Fruit fly (Drosophila melanogaster) ovary, adult (tissue): ENCODE data around the gene CG43779.

Experiments used
- CG17801 ChIP-seq: fragments of 200-800 bp; optimal IDR thresholded peaks from 2 replicates; lab custom pipeline; 2019; ENCODE audit warnings: missing biosample characterization, mild to moderate bottlenecking, missing genetic modification characterization, moderate library complexity; ENCODE audit not compliant: partially characterized antibody

CG43779 gene

DNA sequence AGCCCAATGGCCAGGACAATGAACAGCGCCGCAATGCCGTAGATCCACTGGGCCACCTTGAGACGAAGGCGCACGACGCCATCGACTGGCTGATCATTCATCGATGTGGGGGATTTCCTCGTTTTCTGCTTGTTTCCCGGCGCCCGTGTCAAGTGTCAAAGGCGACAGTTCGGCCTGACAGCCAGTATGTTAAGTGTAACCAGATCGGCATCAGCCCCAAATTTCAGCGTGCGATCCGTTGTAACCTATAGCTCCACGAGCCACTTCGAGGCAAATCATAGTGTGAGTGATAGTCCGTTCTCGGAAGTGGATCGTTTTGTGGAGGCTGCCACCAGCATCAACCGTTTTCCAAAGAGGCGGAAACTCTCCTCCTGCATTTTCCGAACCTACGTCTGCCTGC lies at the start of gene CG43779:
Gene CG43779, minus strand, starts transcription at position 101 of the 400 bp plus-strand sequence.
- no peak for TF ChIP-seq CG17801 (GFP tag; lab: Kevin White, UChicago)

DNA sequence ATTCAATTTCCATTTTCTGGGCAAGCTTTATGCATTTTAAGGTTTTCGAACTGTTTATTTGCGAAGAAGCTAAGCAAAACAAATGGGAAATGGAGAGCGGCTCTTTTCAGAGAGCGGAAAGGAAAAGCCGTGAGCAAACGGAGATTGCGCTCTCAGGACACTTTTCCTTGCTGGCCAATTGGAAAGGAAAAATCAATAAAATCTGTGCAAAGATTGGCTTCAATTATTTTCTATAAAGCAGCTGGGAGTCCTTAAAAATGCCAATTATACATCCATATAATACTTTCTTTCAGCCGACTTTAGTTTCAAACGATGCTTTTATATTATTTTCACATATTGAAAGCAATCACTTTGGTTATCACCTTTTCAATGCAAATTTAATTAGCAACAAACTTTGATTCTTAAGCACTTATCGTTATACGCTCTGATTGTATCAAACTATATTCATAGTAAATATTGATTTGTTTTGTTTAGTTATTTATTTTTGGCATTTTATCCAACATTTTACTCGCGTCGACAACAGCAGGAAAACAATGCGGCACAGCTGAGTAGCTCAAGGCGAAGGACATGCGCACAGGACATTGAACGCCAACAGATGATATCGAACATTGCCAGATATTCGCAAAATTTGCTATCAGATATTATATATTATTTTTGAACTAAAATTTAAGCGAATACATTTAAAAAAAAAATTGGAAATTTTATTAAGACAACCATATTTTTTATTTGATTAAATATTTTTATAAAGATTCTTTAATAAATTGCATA lies 48.2 kb upstream of the CG43779 start, which contains the start of gene CG9395:
Gene CG9395, minus strand, starts transcription at position 494 of the 768 bp plus-strand sequence.
- no peak for TF ChIP-seq CG17801 (GFP tag; lab: Kevin White, UChicago)

DNA sequence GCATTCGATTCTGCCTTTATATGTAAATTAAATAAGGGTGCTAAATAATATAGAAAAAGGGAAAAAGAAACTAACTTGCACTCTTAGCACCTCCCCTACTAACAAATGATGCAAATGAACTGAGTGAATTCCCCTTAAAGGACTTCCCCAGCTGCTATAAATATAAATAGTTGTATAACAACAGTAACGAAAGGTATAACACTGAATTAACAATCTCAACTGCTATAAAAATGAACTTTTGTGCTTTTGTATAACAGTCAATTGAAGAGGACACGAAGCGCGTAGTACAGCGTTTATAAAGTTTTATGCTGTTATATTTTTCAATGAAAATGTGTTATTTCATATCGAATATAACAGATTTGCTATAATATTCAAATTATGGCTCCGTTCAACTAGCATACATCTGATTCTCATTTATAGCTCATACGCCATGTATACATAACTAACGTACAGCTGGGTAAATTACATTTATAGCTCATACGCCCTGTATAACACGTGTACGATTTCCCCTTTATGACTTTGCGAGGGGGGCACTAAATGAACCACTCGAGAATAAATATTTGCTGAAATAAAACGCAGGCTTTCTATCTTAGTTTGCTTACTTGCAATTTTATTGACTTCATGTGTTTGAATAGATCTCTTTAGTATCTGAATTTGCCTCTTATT lies 42.8 kb upstream of the CG43779 start:
- TF ChIP-seq CG17801 (GFP tag; lab: Kevin White, UChicago): no peak

DNA sequence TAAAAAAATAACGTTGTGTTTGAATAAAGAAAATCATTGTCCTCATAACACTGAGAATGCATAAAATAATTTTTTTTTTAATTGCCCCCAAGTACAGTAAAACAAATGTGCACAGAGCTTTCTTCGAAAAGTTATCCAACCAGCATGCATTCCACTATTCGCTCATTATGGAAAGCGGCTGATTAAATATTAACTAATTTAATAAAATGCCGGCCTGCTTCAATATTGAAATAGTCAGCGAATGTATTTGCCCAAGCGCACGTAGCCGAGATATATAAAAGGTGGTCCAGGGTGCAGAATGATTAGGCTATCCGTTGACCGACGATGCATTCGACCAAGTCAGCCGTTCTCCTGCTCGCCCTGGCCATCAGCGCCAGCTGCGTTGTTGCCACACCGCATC lies 40.9 kb upstream of the CG43779 start, which contains the start of gene CG16826:
Gene CG16826, plus strand, starts transcription at position 301 of the 400 bp plus-strand sequence.
- TF ChIP-seq CG17801 (GFP tag; lab: Kevin White, UChicago): no peak

DNA sequence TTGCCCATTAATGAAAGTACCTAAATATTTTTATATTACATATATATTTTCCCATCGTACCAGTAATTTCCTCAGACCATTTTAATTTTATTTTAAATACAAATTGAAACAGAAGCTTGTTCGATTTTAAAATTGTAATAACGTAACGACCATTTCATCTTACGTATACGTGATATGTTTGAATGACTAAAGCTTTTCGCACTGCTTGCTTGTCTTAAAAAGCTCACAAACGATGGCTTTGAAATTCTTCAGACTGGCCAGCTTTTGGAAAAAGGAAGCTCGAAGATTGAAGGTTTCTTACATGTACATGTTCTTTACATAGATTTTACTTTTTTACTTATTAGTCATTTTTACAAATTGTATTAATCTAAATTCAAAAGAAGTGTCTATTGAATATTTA lies 26.2 kb upstream of the CG43779 start:
- no peak for TF ChIP-seq CG17801 (GFP tag; lab: Kevin White, UChicago)

DNA sequence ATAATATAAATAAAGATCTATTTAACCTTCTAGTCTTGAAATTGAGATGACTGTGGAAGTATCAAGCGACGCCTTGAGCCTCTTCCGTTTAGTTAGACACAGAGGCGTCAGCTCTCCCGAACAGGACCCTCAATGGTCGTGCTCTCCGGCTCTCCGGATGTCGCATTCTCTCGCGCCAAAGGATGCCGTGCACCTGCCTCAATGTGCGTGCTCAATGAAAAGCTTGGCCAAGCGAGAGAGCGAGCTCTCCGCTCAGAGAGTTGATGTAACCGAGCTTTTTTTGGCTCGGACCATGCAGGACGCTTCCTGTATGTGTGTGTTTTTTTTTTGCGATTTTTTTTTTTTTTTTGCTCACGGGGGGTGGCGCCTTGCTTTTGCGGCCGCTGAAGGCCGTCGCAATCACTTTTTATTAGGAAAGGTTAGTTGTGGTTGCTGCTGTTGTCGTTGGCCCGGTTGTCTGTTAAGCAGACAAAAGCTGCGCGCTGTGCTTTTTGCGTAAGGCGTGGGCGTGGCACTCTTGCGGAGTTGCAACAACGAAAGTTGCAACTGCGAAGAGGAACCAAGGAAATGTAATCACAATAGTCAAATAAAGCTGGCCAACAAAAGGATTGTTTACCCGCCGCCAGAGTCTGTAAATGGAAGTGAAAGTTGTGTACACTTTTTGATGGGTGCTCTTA lies 25.5 kb upstream of the CG43779 start:
- no peak for TF ChIP-seq CG17801 (GFP tag; lab: Kevin White, UChicago)

DNA sequence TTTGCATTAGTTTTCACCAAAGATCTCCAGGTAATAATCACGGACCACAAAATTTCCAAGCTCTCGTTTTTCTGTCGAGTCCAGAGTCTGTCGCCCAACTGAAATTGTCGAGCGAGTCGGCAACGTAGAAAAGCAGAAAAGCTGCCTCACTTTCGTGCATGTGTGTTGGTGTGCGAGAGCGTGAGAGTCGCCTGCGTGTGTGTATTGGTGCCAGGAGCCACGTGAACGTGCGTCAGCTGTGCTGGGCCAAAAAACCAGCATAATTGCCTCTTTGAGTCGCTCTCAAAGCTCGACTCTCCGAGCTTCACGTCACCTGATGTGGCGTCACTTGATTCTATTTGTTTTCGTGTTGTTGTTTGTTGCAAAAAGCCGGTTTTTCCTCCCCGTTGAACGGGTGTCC lies 24.5 kb upstream of the CG43779 start, which contains the start of gene hbt:
Gene hbt, minus strand, starts transcription at position 101 of the 400 bp plus-strand sequence.
- no peak for TF ChIP-seq CG17801 (GFP tag; lab: Kevin White, UChicago)

DNA sequence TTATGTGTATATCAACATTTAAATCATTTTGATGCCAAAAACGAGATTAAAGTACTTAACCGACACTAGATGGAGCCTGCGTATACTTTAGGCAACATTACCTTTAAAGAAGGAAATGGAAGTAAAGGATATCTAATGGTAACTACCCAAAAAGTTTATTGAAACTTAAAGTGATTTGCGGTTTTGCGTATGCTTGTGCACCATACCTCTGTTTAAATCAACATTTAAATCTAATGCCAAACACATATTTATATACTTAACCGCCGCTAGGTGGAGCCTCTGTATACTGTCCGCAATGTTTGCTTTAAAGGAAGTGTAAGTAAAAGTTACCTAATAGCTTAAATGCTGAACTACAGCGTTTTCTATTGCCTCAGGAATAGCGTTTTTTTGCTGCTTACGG lies 19.3 kb upstream of the CG43779 start:
- TF ChIP-seq CG17801 (GFP tag; lab: Kevin White, UChicago): no peak

DNA sequence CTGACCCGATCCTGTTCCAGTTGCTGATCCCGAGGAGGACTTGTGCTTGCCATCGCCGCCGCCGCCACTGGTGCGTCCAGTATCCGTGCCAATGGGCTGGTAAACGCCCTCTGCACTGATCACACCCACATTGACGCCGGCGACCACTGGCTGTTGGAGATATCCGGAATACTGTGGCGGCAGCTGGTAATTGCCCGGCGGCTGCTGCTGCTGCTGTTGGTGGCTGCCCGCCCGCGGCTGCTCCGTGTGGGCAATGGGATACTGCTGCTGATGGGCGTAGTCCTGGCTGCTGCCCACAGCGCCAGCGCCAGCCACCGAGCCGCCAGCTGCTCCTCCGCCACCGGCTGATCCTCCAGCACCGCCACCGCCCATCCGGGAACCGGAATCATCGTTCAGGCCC lies 1.6 kb downstream of the CG43779 start:
- TF ChIP-seq CG17801 (GFP tag; lab: Kevin White, UChicago): no peak

DNA sequence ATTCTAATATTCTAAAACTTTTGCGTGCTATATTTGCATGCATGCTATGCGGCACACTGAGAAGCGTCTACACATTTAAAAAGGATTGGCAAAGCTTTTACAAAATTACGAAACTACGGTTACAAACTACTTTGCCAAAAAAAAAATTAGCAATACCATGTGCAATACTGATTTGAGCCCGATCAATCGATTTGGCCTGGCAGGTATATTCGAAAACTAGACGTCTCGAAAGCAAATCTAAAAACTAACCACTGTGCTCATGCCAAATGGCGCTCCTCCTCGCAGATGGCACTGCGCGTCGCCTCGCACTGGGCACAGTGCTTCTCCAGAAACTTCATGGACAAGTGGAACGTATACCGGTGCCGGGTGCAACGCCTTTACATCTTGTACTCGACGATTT lies 2.1 kb downstream of the CG43779 start, which contains the start of gene CG16825:
Gene CG16825, plus strand, starts transcription at position 301 of the 400 bp plus-strand sequence.
- no peak for TF ChIP-seq CG17801 (GFP tag; lab: Kevin White, UChicago)

DNA sequence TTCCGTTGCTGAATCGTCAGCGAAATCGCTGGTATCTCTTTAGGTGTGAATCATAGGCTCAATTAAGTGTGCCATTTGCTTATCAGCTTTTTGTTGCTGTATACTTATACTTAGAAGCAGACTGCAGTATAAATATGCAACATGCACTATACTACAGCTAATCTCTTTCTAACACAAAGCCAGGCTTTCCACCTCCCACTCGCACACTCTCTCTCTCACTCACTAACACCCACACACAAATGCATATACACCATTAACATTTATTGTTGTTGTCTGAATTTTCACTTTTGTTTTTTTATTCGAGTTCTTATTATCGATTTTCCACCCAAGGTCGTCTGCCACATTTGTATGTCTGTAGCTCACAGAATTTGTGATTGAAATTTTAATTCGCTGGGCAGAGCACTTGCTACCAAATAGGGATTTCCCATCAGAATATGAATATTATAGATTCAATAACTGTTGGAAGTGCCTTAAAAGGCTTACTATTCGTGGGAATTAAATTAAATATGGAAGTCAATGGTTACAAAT lies 9.8 kb downstream of the CG43779 start:
- TF ChIP-seq CG17801 (GFP tag; lab: Kevin White, UChicago): no peak

DNA sequence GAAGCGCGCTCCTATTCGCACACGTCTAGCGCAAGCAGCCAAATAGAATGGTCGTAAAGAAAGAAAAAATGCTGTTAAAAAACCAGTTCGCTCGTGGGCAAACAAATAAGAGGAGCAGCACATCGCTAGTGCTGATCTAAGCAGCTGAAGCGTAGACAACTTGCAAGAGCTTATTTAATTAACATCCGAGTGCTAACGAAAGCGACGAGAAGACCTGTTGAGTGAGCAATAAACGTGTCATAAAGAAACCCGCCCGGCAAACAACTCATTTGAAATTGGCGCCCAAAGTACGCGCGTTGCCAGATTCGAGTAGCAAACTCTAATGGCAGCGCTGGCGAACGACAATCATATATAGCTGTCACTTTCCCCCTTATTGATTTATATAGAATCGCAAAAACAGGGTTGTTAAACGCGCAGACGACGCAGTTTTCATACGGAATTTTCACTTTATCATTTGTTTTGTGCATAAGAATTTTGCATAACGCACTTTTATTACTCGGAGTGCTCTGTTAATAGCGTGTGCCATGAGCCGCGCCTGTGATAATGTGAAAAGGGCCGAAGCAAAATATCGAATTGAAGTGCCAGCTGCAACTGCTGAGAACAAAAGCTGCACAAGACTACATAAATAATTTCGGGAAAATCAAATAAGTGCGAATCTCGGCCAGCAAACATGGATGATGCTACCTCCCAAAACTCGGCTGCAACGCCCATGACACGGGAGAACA lies 10.4 kb downstream of the CG43779 start:
- no peak for TF ChIP-seq CG17801 (GFP tag; lab: Kevin White, UChicago)

DNA sequence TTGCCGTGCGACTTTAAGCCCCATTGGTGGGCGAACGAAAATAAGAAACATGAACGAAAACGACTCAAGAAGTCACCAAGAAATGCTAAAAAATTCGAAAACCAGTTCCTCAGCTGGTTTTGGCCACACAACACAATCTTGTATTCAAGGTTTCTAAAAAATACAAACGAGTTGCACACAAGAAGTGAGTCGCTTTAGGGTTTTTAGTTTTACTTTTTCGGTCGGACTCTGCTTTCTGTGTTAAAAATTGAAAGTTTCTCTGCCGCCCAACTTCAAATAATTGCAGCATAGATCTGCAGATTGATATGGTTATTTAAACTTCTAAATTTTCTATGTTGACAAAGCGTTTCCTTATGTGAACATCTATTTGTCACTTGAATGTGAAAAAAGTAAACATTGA lies 13.9 kb downstream of the CG43779 start, which contains the start of gene CG16824:
Gene CG16824, plus strand, starts transcription at position 384 of the 400 bp plus-strand sequence.
- TF ChIP-seq CG17801 (GFP tag; lab: Kevin White, UChicago): no peak

DNA sequence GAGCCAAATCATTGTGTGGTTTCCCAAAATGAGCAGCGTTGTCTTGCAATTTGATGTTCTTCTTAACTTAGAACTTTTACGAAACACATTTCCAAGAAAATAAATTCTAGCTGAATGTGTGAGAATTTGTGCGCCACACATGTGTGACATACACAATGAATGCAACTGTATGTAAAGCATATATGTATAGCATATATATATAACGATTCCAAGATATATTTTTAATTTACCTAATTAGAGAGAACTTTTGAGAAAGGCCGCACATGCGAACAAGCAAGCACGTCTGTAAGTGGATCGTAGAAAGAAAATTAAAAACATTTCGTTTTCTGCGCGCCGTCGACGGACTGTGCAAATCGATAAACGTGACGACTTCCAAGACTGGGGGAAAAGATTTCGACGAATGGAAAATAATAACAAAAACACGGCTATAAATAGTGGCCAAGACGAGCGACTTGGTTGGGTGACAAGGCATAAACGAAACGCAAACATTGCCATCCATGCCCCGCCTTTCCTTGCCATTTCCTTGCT lies 14.5 kb downstream of the CG43779 start:
- TF ChIP-seq CG17801 (GFP tag; lab: Kevin White, UChicago): no peak
